Worm (Caenorhabditis elegans) whole organism, L4 larva: ENCODE data around the gene F21C10.11.

Experiments
- ceh-28 ChIP-seq: fragments of 150-350 bp; optimal IDR thresholded peaks from 2 replicates; lab custom pipeline; 2014; ENCODE audit warnings: missing biosample characterization, missing genetic modification reagents, missing genetic modification characterization
- dve-1 ChIP-seq: sonication (generic microtip); optimal IDR thresholded peaks from 2 replicates; lab custom pipeline; 2017; ENCODE audit warnings: antibody characterized with exemption, mild to moderate bottlenecking, missing genetic modification characterization, missing compliant biosample characterization; ENCODE audit not compliant: insufficient read depth
- fkh-10 ChIP-seq: fragments of 150-350 bp; optimal IDR thresholded peaks from 2 replicates; lab custom pipeline; 2014; ENCODE audit warnings: missing biosample characterization, missing genetic modification reagents, missing genetic modification characterization
- unc-62 ChIP-seq, 3 experiments: fragments of 150-350 bp in 1 of 3; sonication (generic microtip); optimal IDR thresholded peaks in 2 of 3; peaks in 1 of 3; 1 replicate in 1 of 3; 2 replicates in 2 of 3; lab custom pipeline; 2014 to 2017; ENCODE audit warnings: missing biosample characterization in 3 of 3, missing genetic modification characterization in 3 of 3, missing genetic modification reagents in 3 of 3, missing genotype in 1 of 3
- zip-2 ChIP-seq: fragments of 150-350 bp; optimal IDR thresholded peaks from 2 replicates; lab custom pipeline; 2014; ENCODE audit warnings: missing biosample characterization, missing genetic modification characterization

DNA sequence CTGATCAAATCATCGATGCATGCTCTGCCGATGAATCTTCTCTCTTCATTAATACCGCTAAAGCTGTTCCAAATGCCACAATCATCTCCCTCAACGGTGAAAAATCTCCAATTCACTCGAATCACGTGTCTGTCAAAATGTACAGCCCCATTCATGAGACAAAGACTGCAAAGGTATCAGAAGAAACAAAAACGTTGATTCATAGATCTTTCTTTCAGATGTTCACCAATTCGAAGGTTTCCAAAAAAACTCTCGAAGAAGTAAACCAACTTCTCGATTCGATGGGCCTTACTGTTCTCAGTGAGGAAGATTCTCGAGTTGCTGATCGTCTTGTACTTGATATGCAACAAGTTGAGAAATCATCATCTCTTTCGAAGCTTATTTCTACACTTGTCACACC, 26.6 kb upstream of the F21C10.11 start:
- TF ChIP-seq fkh-10 (GFP tag; lab: Kevin White, UChicago) (no peak), dve-1 (tag; lab: Kevin White, UChicago) (no peak), unc-62 (GFP tag; optimal IDR thresholded peaks at IDR 0.05 in 1 of 2; lab: Kevin White, UChicago) (no peak), unc-62 (tag; optimal IDR thresholded peaks at IDR 0.05; lab: Kevin White, UChicago) (no peak), zip-2 (no peak), ceh-28 (no peak)
